Fruit fly (Drosophila melanogaster) S2 (cell line): ENCODE data around the gene Fst.

Experiments
- CG8478 ChIP-seq: fragments of >200 bp; optimal IDR thresholded peaks from 2 replicates; lab custom pipeline; 2018
- CTCF ChIP-seq, 2 experiments: fragments of >200 bp; optimal IDR thresholded peaks; 2 replicates each; lab custom pipeline; 2018

- no peak for TF ChIP-seq CTCF (optimal IDR thresholded peaks at IDR 0.05; lab: Kevin White, UChicago)
- TF ChIP-seq CG8478 (lab: Kevin White, UChicago) = no peak
Measured at dm6 chr3R:9613124-9613523, 32.8 kb downstream of the Fst start.
